Fruit fly (Drosophila melanogaster): Measurements from ENCODE around the gene alpha-Man-Ib.

Gene alpha-Man-Ib

dm6 chr3R:29122817-29123611 is 10.4 kb upstream of the alpha-Man-Ib start, which contains the start of the genes yem and Ctl2 (continued):
- peak; percentile 65 for TF ChIP-seq CG9437 (GFP tag; optimal IDR thresholded peaks at IDR 0.05)
- TF ChIP-seq pros (GFP tag; optimal IDR thresholded peaks at IDR 0.05), result no peak
- peak; percentile 61 for TF ChIP-seq CG3281 (GFP tag; optimal IDR thresholded peaks at IDR 0.05)
- peak; percentile 60 for TF ChIP-seq YL-1 (GFP tag; optimal IDR thresholded peaks at IDR 0.05)
- TF ChIP-seq toy (GFP tag; IDR thresholded peaks at IDR 0.05), result no peak
- no peak for TF ChIP-seq Deaf1 (tag; optimal IDR thresholded peaks at IDR 0.05)
- TF ChIP-seq zen (tag; optimal IDR thresholded peaks at IDR 0.05), result peak; percentile 40
- TF ChIP-seq CG14014 (GFP tag; IDR thresholded peaks at IDR 0.05), result peak; percentile 44
- TF ChIP-seq Blimp-1 (GFP tag; optimal IDR thresholded peaks at IDR 0.05), result peak; percentile 23
- peak; percentile 84 for TF ChIP-seq tin (GFP tag; optimal IDR thresholded peaks at IDR 0.05)
- peak; percentile 42; the same call in 1 of the 3 replicates for TF ChIP-seq otp (GFP tag; IDR thresholded peaks at IDR 0.05)
- peak; percentile 80 for TF ChIP-seq Atf-2 (GFP tag; optimal IDR thresholded peaks at IDR 0.05)
- no peak for TF ChIP-seq sc (optimal IDR thresholded peaks at IDR 0.05)
- peak; percentile 12 for TF ChIP-seq sc (GFP tag; optimal IDR thresholded peaks at IDR 0.05)
- no peak for TF ChIP-seq bowl (GFP tag; IDR thresholded peaks at IDR 0.05)
- TF ChIP-seq crc (GFP tag; optimal IDR thresholded peaks at IDR 0.05), result peak; percentile 67
- TF ChIP-seq Dref (GFP tag; IDR thresholded peaks at IDR 0.05), result peak; percentile 47
- TF ChIP-seq Fer3 (tag; optimal IDR thresholded peaks at IDR 0.05), result peak; percentile 39
- TF ChIP-seq Ets65A (GFP tag), result peak; percentile 99
- peak; percentile 53 for TF ChIP-seq dmrt11E (tag; optimal IDR thresholded peaks at IDR 0.05)
- 0 out of 3 replicates have a peak, but pooled peaks have one; percentile 27 for TF ChIP-seq Doc3 (GFP tag; IDR thresholded peaks at IDR 0.05; ENCODE audit: partially characterized antibody)
- peak; percentile 18 for TF ChIP-seq Rx (GFP tag; IDR thresholded peaks at IDR 0.05)
- peak; percentile 64 for TF ChIP-seq kay (GFP tag; optimal IDR thresholded peaks at IDR 0.05)
- no peak for TF ChIP-seq corto (GFP tag; optimal IDR thresholded peaks at IDR 0.05)
- TF ChIP-seq CG8089 (GFP tag; optimal IDR thresholded peaks at IDR 0.05), result peak; percentile 63
- TF ChIP-seq CG18619 (GFP tag; optimal IDR thresholded peaks at IDR 0.05), result peak; percentile 79
- TF ChIP-seq fru (optimal IDR thresholded peaks at IDR 0.05), result no peak
- no peak for TF ChIP-seq HHEX (GFP tag; optimal IDR thresholded peaks at IDR 0.05)
- TF ChIP-seq ken (GFP tag; IDR thresholded peaks at IDR 0.05), result peak; percentile 73
- peak; percentile 78; the same call in 1 of the 3 replicates for TF ChIP-seq Dbx (GFP tag; IDR thresholded peaks at IDR 0.05)
- TF ChIP-seq CG17829 (tag; optimal IDR thresholded peaks at IDR 0.05), result peak; percentile 72
- peak; percentile 73 for TF ChIP-seq Ptx1 (GFP tag; IDR thresholded peaks at IDR 0.05)
- peak; percentile 67 for TF ChIP-seq da (GFP tag; optimal IDR thresholded peaks at IDR 0.05)
- no peak for TF ChIP-seq lov (optimal IDR thresholded peaks at IDR 0.05)
- TF ChIP-seq lov (GFP tag; IDR thresholded peaks at IDR 0.05), result peak; percentile 16; the same call in 1 of the 3 replicates
- TF ChIP-seq CG6765 (GFP tag; optimal IDR thresholded peaks at IDR 0.05), result no peak
- TF ChIP-seq CG12391 (tag; optimal IDR thresholded peaks at IDR 0.05), result peak; percentile 72
- TF ChIP-seq CG3726 (GFP tag; IDR thresholded peaks at IDR 0.05), result no peak; the same call in 2 of the 3 replicates
- peak; percentile 92 for TF ChIP-seq CG30403 (GFP tag; optimal IDR thresholded peaks at IDR 0.05)
- peak; percentile 85 for TF ChIP-seq slbo (GFP tag; IDR thresholded peaks at IDR 0.05)
- peak; percentile 6 for TF ChIP-seq mirr (GFP tag; optimal IDR thresholded peaks at IDR 0.05)
- no peak for TF ChIP-seq grn (GFP tag; optimal IDR thresholded peaks at IDR 0.05)
- no peak for TF ChIP-seq hb (GFP tag; IDR thresholded peaks at IDR 0.05; ENCODE audit: partially characterized antibody)
- no peak for TF ChIP-seq Scr (GFP tag; IDR thresholded peaks at IDR 0.05; ENCODE audit: partially characterized antibody)
- TF ChIP-seq peb (GFP tag; IDR thresholded peaks at IDR 0.05), result peak; percentile 22; the same call in 1 of the 2 replicates
- no peak; the same call in 1 of the 2 replicates for TF ChIP-seq Taf1 (GFP tag; IDR thresholded peaks at IDR 0.05)
- TF ChIP-seq HLHmδ (GFP tag; optimal IDR thresholded peaks at IDR 0.05), result peak; percentile 81
- TF ChIP-seq CG13624 (GFP tag; optimal IDR thresholded peaks at IDR 0.05), result peak; percentile 87
- no peak for TF ChIP-seq fd102C (GFP tag; optimal IDR thresholded peaks at IDR 0.05)
- peak in 1 of 2 experiments; percentile 35 for TF ChIP-seq bsh (GFP tag; optimal IDR thresholded peaks at IDR 0.05)
